Fruit fly (Drosophila melanogaster) whole organism: ENCODE data around the gene Acp29AB.

Experiments
- Dll ChIP-seq: fragments of >200 bp; optimal IDR thresholded peaks from 2 replicates; lab custom pipeline; 2017
- pan ChIP-seq: fragments of >200 bp; optimal IDR thresholded peaks from 2 replicates; lab custom pipeline; 2017

DNA sequence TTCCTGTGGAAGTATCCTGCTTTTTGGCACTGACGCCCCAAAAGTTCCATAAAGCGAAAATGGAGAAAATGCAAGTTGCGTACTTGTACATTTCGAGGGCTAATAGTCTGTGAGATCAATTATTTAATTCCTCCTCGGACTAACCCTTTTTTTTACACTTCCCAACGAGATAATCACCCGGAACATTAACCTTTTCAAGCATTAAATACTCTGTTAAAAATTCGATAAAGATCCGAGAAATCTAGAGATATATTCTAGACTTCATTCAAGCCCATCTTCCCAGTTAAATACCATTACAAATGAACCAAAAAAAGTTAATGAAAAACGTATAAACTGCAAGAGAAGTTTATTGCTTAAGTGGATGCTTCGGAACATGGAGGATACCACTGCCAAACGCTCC, 1.2 kb upstream of the Acp29AB start, which contains the start of gene lectin-29Ca:
- TF ChIP-seq pan (lab: Kevin White, UChicago) (no peak), Dll (lab: Kevin White, UChicago) (no peak)
